Worm (Caenorhabditis elegans) whole organism, L2 larva: ENCODE measurements around the gene C55C3.1.

Source experiments
- alr-1 ChIP-seq: fragments of 150-350 bp; optimal IDR thresholded peaks from 2 replicates; lab custom pipeline; 2014; ENCODE audit warnings: missing biosample characterization, missing genetic modification characterization
- aly-2 ChIP-seq: fragments of 150-350 bp; optimal IDR thresholded peaks from 2 replicates; lab custom pipeline; 2014; ENCODE audit warnings: missing biosample characterization, missing genetic modification characterization
- ceh-82 ChIP-seq: fragments of 150-350 bp; optimal IDR thresholded peaks from 2 replicates; lab custom pipeline; 2014; ENCODE audit warnings: missing biosample characterization, missing genetic modification characterization
- gmeb-1 ChIP-seq: fragments of 150-350 bp; optimal IDR thresholded peaks from 2 replicates; lab custom pipeline; 2014; ENCODE audit warnings: missing biosample characterization, missing genetic modification characterization
- lin-11 ChIP-seq: fragments of 150-350 bp; sonication (generic microtip); optimal IDR thresholded peaks from 2 replicates; lab custom pipeline; 2014; ENCODE audit warnings: missing biosample characterization, missing genetic modification characterization, inconsistent platforms, mixed read lengths
- lin-39 ChIP-seq: fragments of 150-350 bp; optimal IDR thresholded peaks from 2 replicates; lab custom pipeline; 2014; ENCODE audit warnings: missing biosample characterization, missing genetic modification reagents, missing genetic modification characterization
- lsy-2 ChIP-seq, 2 experiments: fragments of 150-350 bp in 1 of 2; sonication (generic microtip) in 1 of 2; optimal IDR thresholded peaks; 2 replicates each; lab custom pipeline; 2014 to 2017; ENCODE audit warnings: missing biosample characterization in 2 of 2, missing genetic modification characterization in 2 of 2
- mab-5 ChIP-seq: fragments of 150-350 bp; optimal IDR thresholded peaks from 2 replicates; lab custom pipeline; 2014; ENCODE audit warnings: missing biosample characterization, missing genetic modification characterization
- mdl-1 ChIP-seq, 2 experiments: fragments of 150-350 bp in 1 of 2; sonication (generic microtip) in 1 of 2; optimal IDR thresholded peaks; 2 replicates each; lab custom pipeline; 2017; ENCODE audit warnings: missing biosample characterization in 2 of 2, missing genetic modification characterization in 2 of 2
- nhr-237 ChIP-seq: fragments of 150-350 bp; optimal IDR thresholded peaks from 2 replicates; lab custom pipeline; 2014; ENCODE audit warnings: missing biosample characterization, missing genetic modification characterization
- sma-3 ChIP-seq: sonication (generic microtip); optimal IDR thresholded peaks from 2 replicates; lab custom pipeline; 2016; ENCODE audit warnings: missing genetic modification reagents, missing genetic modification characterization, missing compliant biosample characterization
- unc-39 ChIP-seq: fragments of 150-350 bp; optimal IDR thresholded peaks from 2 replicates; lab custom pipeline; 2014; ENCODE audit warnings: missing biosample characterization, missing genetic modification characterization
- unc-55 ChIP-seq: fragments of 150-350 bp; sonication (generic microtip); optimal IDR thresholded peaks from 3 replicates; lab custom pipeline; 2014; ENCODE audit warnings: missing biosample characterization, missing genetic modification reagents, missing genetic modification characterization
- zag-1 ChIP-seq: fragments of 150-350 bp; optimal IDR thresholded peaks from 2 replicates; lab custom pipeline; 2014; ENCODE audit warnings: missing biosample characterization, missing genetic modification characterization

ce11 chrIV:5751997-5752396, 43.1 kb downstream of the C55C3.1 start:
- TF ChIP-seq zag-1 (tag; lab: Kevin White, UChicago) = no peak
- TF ChIP-seq alr-1 (tag; lab: Kevin White, UChicago) = no peak
- TF ChIP-seq mab-5 (tag; lab: Kevin White, UChicago) = no peak
- TF ChIP-seq ceh-82 (tag; lab: Kevin White, UChicago) = no peak
- TF ChIP-seq unc-55 (GFP tag; lab: Kevin White, UChicago) = no peak
- TF ChIP-seq mdl-1 (tag; optimal IDR thresholded peaks at IDR 0.05; lab: Kevin White, UChicago) = no peak
- no peak for TF ChIP-seq unc-39 (tag; lab: Kevin White, UChicago)
- TF ChIP-seq sma-3 (GFP tag; lab: Kevin White, UChicago) = no peak
- TF ChIP-seq aly-2 = no peak
- no peak for TF ChIP-seq lin-11 (tag; lab: Kevin White, UChicago)
- TF ChIP-seq lin-39 (tag; lab: Kevin White, UChicago) = no peak
- no peak for TF ChIP-seq gmeb-1 (tag; lab: Kevin White, UChicago)
- TF ChIP-seq lsy-2 (tag; optimal IDR thresholded peaks at IDR 0.05; lab: Kevin White, UChicago) = no peak
- no peak for TF ChIP-seq nhr-237 (tag; lab: Kevin White, UChicago)
